Worm (Caenorhabditis elegans) whole organism, early embryonic: ENCODE measurements around the gene rpl-28.

Experiments
- B0310.2 ChIP-seq: sonication (generic microtip); optimal IDR thresholded peaks from 2 replicates; lab custom pipeline; 2016; ENCODE audit warnings: mild to moderate bottlenecking, missing genetic modification characterization, missing compliant biosample characterization
- F13C5.2 ChIP-seq: sonication (generic microtip); optimal IDR thresholded peaks from 2 replicates; lab custom pipeline; 2017; ENCODE audit warnings: mild to moderate bottlenecking, missing genetic modification characterization, inconsistent platforms, missing compliant biosample characterization
- aly-1 ChIP-seq: sonication (generic microtip); optimal IDR thresholded peaks from 2 replicates; lab custom pipeline; 2016; ENCODE audit warnings: missing genetic modification characterization, missing compliant biosample characterization
- ama-1 ChIP-seq: fragments of 150-350 bp; optimal IDR thresholded peaks from 2 replicates; lab custom pipeline; 2014
- ceh-13 ChIP-seq: fragments of 200-800 bp; sonication (Bioruptor generic); optimal IDR thresholded peaks from 2 replicates; lab custom pipeline; 2018; ENCODE audit warnings: mild to moderate bottlenecking, missing genetic modification characterization, missing compliant biosample characterization
- ceh-36 ChIP-seq: sonication (generic microtip); optimal IDR thresholded peaks from 2 replicates; lab custom pipeline; 2016; ENCODE audit warnings: missing genetic modification characterization, inconsistent platforms, missing compliant biosample characterization
- ets-7 ChIP-seq: sonication (generic microtip); optimal IDR thresholded peaks from 2 replicates; lab custom pipeline; 2016; ENCODE audit warnings: missing genotype, missing genetic modification characterization, missing compliant biosample characterization
- flt-1 ChIP-seq: fragments of 200-800 bp; sonication (Bioruptor generic); IDR thresholded peaks from 2 replicates; pipeline ENCODE4 v1.3.6; 2022; ENCODE audit warnings: missing genetic modification characterization, missing compliant biosample characterization
- hmbx-1 ChIP-seq: sonication (generic microtip); optimal IDR thresholded peaks from 2 replicates; lab custom pipeline; 2016; ENCODE audit warnings: mild to moderate bottlenecking, missing genetic modification characterization, missing compliant biosample characterization
- hmg-4 ChIP-seq: fragments of 200-800 bp; sonication (Bioruptor generic); optimal IDR thresholded peaks from 2 replicates; lab custom pipeline; 2018; ENCODE audit warnings: mild to moderate bottlenecking, missing genetic modification characterization, missing compliant biosample characterization
- hnd-1 ChIP-seq: sonication (generic microtip); optimal IDR thresholded peaks from 2 replicates; lab custom pipeline; 2016; ENCODE audit warnings: missing genetic modification characterization, missing compliant biosample characterization
- pes-1 ChIP-seq: fragments of 200-800 bp; sonication (Bioruptor generic); IDR thresholded peaks from 2 replicates; pipeline ENCODE4 v1.3.6; 2022; ENCODE audit warnings: missing genetic modification reagents, missing genetic modification characterization, missing compliant biosample characterization
- scrt-1 ChIP-seq: fragments of 200-800 bp; sonication (Bioruptor generic); IDR thresholded peaks from 2 replicates; pipeline ENCODE4 v1.3.6; 2022; ENCODE audit warnings: missing genetic modification characterization, missing compliant biosample characterization
- sea-1 ChIP-seq: fragments of 200-800 bp; sonication (Bioruptor generic); conservative IDR thresholded peaks from 2 replicates; pipeline ENCODE4 v1.3.6; 2022; ENCODE audit warnings: missing genetic modification characterization, missing compliant biosample characterization
- tbx-11 ChIP-seq: fragments of 200-800 bp; sonication (Bioruptor generic); IDR thresholded peaks from 2 replicates; pipeline ENCODE4 v1.3.6; 2022; ENCODE audit warnings: missing genetic modification characterization, missing compliant biosample characterization
- tbx-37 ChIP-seq: fragments of 200-800 bp; sonication (Bioruptor generic); conservative IDR thresholded peaks from 2 replicates; pipeline ENCODE4 v1.3.6; 2022; ENCODE audit warnings: missing genetic modification reagents, missing genetic modification characterization, missing compliant biosample characterization
- tra-4 ChIP-seq: sonication (generic microtip); optimal IDR thresholded peaks from 2 replicates; lab custom pipeline; 2017; ENCODE audit warnings: missing genetic modification characterization, missing compliant biosample characterization

rpl-28 gene

DNA sequence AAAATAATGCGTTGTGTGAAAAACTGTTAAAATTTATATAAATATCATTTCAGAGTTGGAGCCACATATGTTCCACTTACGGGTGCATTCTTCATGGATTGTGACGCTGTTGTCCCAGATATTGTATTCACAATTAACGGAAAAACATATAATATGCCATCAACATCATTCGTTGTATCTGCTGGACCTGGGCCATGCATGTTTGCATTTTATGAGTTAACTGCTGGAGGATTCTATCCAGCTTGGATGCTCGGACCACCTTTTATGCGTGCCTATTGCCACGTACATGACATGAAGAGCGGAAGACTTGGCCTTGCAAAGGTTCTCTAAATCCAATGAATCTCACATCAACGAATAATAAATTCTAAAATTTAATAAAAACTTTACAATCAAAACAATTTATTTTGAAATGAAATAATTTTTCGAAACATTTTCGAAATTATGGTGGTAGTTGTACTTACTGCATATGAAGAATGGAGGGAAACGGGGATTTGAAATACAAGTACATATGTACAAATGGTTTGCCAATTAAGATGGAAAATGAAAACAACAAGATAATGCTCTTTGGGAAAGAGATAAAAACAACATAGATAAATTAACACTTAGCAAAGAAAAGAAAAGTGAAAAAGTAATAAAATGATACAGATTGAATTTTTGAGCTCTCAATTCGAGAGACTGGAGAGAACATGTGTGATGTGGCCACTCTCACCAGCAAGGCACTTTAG is 16.0 kb upstream of the rpl-28 start:
- no peak for TF ChIP-seq ceh-36
- no peak for TF ChIP-seq B0310.2 (tag; lab: Kevin White, UChicago)
- TF ChIP-seq scrt-1, result no peak
- TF ChIP-seq hnd-1, result no peak
- no peak for TF ChIP-seq tbx-11 (GFP tag; lab: Robert Waterston, UW)
- TF ChIP-seq hmg-4 (GFP tag; lab: Kevin White, UChicago), result no peak
- TF ChIP-seq hmbx-1, result no peak
- TF ChIP-seq ets-7, result no peak
- TF ChIP-seq ceh-13 (GFP tag; lab: Kevin White, UChicago), result no peak
- TF ChIP-seq flt-1, result no peak
- TF ChIP-seq pes-1 (GFP tag; lab: Robert Waterston, UW), result no peak
- TF ChIP-seq sea-1 (GFP tag; lab: Robert Waterston, UW), result no peak
- TF ChIP-seq tra-4 (tag; lab: Kevin White, UChicago), result no peak
- no peak for TF ChIP-seq aly-1 (tag; lab: Kevin White, UChicago)
- no peak for TF ChIP-seq F13C5.2 (tag; lab: Kevin White, UChicago)

DNA sequence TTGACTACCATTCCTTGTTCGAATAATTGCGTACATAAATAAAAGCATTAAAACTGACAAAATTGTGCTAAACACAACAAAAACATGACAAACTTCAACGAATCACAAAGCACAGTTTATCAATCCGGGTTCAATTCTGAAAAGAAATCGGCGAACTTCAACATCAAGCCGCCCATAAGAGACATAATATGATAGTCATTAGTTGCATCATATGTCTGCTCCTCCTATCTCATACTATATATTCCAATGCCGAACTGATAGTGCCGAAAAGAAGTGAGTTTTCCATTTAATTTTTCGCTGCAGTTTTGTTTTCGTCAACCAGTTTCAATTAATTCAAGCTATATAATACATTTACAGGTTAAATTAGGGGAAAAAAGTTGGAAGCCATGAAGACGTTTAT is 13.8 kb upstream of the rpl-28 start, which contains the start of gene hrg-7:
TSS of gene hrg-7 (plus strand) at position 358 of the 400 bp plus-strand sequence.
- TF ChIP-seq B0310.2 (tag; lab: Kevin White, UChicago), result no peak
- TF ChIP-seq ets-7, result no peak

DNA sequence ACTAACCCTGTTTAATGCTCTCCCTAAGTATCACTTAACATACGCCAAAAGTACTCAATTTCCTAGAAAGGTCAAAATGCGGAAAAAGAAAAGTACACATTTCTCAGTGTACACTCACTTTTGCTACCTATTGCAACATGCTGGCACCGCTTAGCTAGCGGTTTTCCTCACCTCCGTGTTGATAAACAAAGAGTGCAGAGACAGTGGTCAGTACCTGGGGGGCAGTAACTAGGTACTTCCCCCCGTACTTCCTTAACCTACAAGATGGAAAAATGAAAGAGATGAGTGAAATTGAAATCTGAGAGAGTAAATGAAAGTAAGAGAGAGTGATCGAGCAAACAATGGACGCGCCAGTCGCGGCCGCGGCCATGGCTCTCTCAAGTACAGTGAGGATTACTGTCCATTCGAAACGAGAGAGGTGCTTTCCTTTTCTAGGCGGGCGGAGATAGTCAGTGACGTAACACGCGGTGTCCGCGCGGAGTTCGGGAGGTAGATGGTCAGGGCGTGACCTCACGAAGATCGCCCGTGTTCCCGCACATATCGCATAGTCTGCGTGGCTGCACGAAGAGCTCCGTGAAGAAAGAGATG is 8.3 kb upstream of the rpl-28 start, which contains the start of gene cky-1:
TSS of gene cky-1 (plus strand) at position 538 of the 588 bp plus-strand sequence.
- TF ChIP-seq B0310.2 (tag; lab: Kevin White, UChicago) (no peak), hmg-4 (GFP tag; lab: Kevin White, UChicago) (no peak), pes-1 (GFP tag; lab: Robert Waterston, UW) (no peak), F13C5.2 (tag; lab: Kevin White, UChicago) (no peak), scrt-1 (no peak), ceh-36 (no peak), ceh-13 (GFP tag; lab: Kevin White, UChicago) (no peak)

DNA sequence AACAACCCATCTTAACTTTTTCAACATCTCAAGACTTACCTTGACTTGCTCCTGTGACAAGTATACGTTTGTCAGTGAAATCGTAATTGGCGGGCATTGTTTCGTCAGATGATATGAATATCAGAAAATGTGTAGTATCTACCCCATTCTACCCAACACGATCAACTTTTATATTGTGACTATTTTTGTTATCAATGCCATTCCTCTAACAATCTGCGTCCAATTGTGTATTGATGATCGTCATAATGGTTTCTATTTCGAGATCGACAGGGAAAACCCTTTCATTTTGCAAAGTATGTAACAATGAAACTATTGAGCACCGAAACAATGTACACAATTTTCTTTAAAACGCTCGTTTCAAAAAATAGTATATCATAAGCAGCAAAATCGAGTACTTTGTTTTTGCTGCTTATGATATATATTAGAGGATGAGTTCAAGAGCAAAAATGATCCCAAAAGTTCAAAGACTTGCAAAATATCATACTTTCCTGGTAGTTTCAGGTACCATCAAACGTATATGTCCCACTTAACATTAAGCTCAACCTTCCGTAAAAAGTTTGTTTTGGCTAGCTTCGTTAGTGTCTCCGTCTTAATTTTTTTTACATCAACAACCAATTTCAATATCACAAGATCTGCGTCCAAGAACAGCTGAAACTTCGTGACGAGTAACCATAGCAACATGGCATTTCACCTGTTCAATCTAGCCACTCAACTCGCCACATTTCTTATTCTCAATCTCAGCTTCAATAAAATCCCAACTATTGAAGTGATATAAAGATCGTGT is 5.7 kb upstream of the rpl-28 start, which contains the start of the genes dhs-21 and xbx-9:
TSS of gene dhs-21 (minus strand) at position 181 of the 784 bp plus-strand sequence.
TSS of gene xbx-9 (plus strand) at position 734 of the 784 bp plus-strand sequence.
- TF ChIP-seq ets-7 (no peak), hmg-4 (GFP tag; lab: Kevin White, UChicago) (no peak), tbx-11 (GFP tag; lab: Robert Waterston, UW) (no peak), hmbx-1 (no peak), tbx-37 (GFP tag; lab: Robert Waterston, UW) (no peak), sea-1 (GFP tag; lab: Robert Waterston, UW) (no peak), ceh-36 (no peak), B0310.2 (tag; lab: Kevin White, UChicago) (no peak), flt-1 (no peak), ceh-13 (GFP tag; lab: Kevin White, UChicago) (no peak), aly-1 (tag; lab: Kevin White, UChicago) (no peak), F13C5.2 (tag; lab: Kevin White, UChicago) (no peak), tra-4 (tag; lab: Kevin White, UChicago) (no peak), ama-1 (lab: Kevin White, UChicago) (no peak)

DNA sequence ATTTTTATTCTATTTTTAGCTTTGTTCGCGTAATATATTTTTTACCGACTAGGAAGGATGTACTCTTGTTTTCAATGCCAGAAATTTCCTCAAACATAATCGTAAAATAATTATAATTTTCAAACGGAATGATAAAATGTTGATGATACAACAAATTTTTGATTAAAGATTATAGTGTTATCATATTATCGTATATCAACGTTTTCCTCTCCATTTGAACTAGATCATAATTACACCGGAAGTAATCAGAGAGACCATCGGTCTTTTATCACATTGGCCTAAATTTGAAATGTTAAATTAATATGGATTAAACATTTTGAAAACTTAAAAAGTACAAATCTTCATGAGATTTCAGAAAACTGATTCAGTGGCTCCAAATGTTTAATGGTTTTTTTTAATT is 4.8 kb upstream of the rpl-28 start:
- no peak for TF ChIP-seq tbx-37 (GFP tag; lab: Robert Waterston, UW)
- no peak for TF ChIP-seq hmg-4 (GFP tag; lab: Kevin White, UChicago)
- TF ChIP-seq ama-1 (lab: Kevin White, UChicago), result no peak
- no peak for TF ChIP-seq tbx-11 (GFP tag; lab: Robert Waterston, UW)
- TF ChIP-seq flt-1, result no peak
- TF ChIP-seq scrt-1, result no peak
- no peak for TF ChIP-seq ceh-13 (GFP tag; lab: Kevin White, UChicago)
- TF ChIP-seq ceh-36, result no peak
- no peak for TF ChIP-seq pes-1 (GFP tag; lab: Robert Waterston, UW)
- no peak for TF ChIP-seq aly-1 (tag; lab: Kevin White, UChicago)
- no peak for TF ChIP-seq sea-1 (GFP tag; lab: Robert Waterston, UW)
- no peak for TF ChIP-seq B0310.2 (tag; lab: Kevin White, UChicago)
- TF ChIP-seq ets-7, result no peak
- TF ChIP-seq hnd-1, result no peak

DNA sequence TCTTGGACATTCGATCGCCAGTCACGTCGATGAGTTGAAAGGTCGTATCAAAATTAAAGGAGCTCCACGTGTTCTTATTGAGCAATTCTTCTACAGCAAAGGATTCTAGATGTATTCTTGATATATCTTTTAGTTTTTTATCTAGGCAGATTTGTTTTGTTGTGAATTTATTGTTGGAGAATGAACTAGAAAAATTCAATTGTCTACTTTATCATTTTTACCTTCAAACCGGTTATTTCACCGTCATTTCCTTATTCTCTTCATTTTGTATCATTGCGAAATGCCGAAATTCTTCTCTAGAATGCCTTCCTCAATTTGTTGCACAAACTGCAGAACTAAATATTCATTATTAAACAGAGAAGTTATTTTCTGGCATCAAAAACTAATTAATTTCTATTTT is 1.3 kb upstream of the rpl-28 start, which contains the start of gene R11D1.10:
TSS of gene R11D1.10 (plus strand) at position 301 of the 400 bp plus-strand sequence.
- TF ChIP-seq scrt-1 (no peak), hnd-1 (no peak), pes-1 (GFP tag; lab: Robert Waterston, UW) (no peak), ceh-36 (no peak), aly-1 (tag; lab: Kevin White, UChicago) (no peak), ama-1 (lab: Kevin White, UChicago) (no peak), ets-7 (no peak), ceh-13 (GFP tag; lab: Kevin White, UChicago) (no peak), tbx-37 (GFP tag; lab: Robert Waterston, UW) (no peak), flt-1 (no peak), sea-1 (GFP tag; lab: Robert Waterston, UW) (no peak), F13C5.2 (tag; lab: Kevin White, UChicago) (no peak), B0310.2 (tag; lab: Kevin White, UChicago) (no peak), hmbx-1 (no peak), tra-4 (tag; lab: Kevin White, UChicago) (no peak), hmg-4 (GFP tag; lab: Kevin White, UChicago) (no peak), tbx-11 (GFP tag; lab: Robert Waterston, UW) (no peak)
